Fruit fly (Drosophila melanogaster) whole organism: ENCODE measurements around the gene SmE.

Source experiments
- CG8478 ChIP-seq: fragments of >200 bp; optimal IDR thresholded peaks from 2 replicates; lab custom pipeline; 2018; ENCODE audit warnings: inconsistent platforms
- Dll ChIP-seq: fragments of >200 bp; optimal IDR thresholded peaks from 2 replicates; lab custom pipeline; 2017
- EcR ChIP-seq, 2 experiments: fragments of >200 bp; optimal IDR thresholded peaks; 2 replicates each; lab custom pipeline; 2017; ENCODE audit warnings: missing biosample characterization in 2 of 2, missing genetic modification characterization in 2 of 2, missing genetic modification reagents in 2 of 2
- pan ChIP-seq: fragments of >200 bp; optimal IDR thresholded peaks from 2 replicates; lab custom pipeline; 2017
- psq ChIP-seq: fragments of >200 bp; optimal IDR thresholded peaks from 2 replicates; lab custom pipeline; 2017
- usp ChIP-seq: fragments of >200 bp; optimal IDR thresholded peaks from 2 replicates; lab custom pipeline; 2017; ENCODE audit warnings: missing biosample characterization, missing genetic modification characterization, mixed read lengths

dm6 chr2L:7932091-7932769 is 47.0 kb upstream of the SmE start:
- TF ChIP-seq Dll (lab: Kevin White, UChicago) = no peak
- no peak for TF ChIP-seq CG8478
- no peak for TF ChIP-seq psq (lab: Kevin White, UChicago)
- no peak for TF ChIP-seq EcR (GFP tag; optimal IDR thresholded peaks at IDR 0.05; lab: Kevin White, UChicago)
- no peak for TF ChIP-seq usp (GFP tag; lab: Kevin White, UChicago)
- no peak for TF ChIP-seq pan (lab: Kevin White, UChicago)
